Worm (Caenorhabditis elegans) whole organism, L3 larva: ENCODE measurements around the gene F10A3.17.

ENCODE experiments used
- R02D3.7 ChIP-seq: fragments of 150-350 bp; optimal IDR thresholded peaks from 2 replicates; lab custom pipeline; 2014; ENCODE audit warnings: missing biosample characterization, missing genetic modification characterization
- ZK546.5 ChIP-seq: sonication (generic microtip); optimal IDR thresholded peaks from 2 replicates; lab custom pipeline; 2017; ENCODE audit warnings: missing biosample characterization, missing genetic modification characterization
- aly-2 ChIP-seq: fragments of 150-350 bp; optimal IDR thresholded peaks from 2 replicates; lab custom pipeline; 2014; ENCODE audit warnings: missing biosample characterization, missing genetic modification characterization
- ceh-16 ChIP-seq: sonication (generic microtip); optimal IDR thresholded peaks from 2 replicates; lab custom pipeline; 2017; ENCODE audit warnings: missing biosample characterization, missing genetic modification characterization
- ceh-28 ChIP-seq: fragments of 150-350 bp; optimal IDR thresholded peaks from 2 replicates; lab custom pipeline; 2014; ENCODE audit warnings: missing biosample characterization, missing genetic modification reagents, missing genetic modification characterization
- ceh-82 ChIP-seq: fragments of 150-350 bp; optimal IDR thresholded peaks from 2 replicates; lab custom pipeline; 2014; ENCODE audit warnings: missing biosample characterization, missing genetic modification characterization
- ceh-9 ChIP-seq: sonication (generic microtip); optimal IDR thresholded peaks from 2 replicates; lab custom pipeline; 2018; ENCODE audit warnings: missing biosample characterization, missing genetic modification characterization
- daf-12 ChIP-seq: fragments of 150-350 bp; optimal IDR thresholded peaks from 2 replicates; lab custom pipeline; 2014; ENCODE audit warnings: missing biosample characterization, missing genetic modification reagents, missing genetic modification characterization
- elt-1 ChIP-seq: fragments of 150-350 bp; optimal IDR thresholded peaks from 2 replicates; lab custom pipeline; 2014; ENCODE audit warnings: missing biosample characterization, missing genetic modification characterization
- elt-3 ChIP-seq, 3 experiments: fragments of 150-350 bp in 1 of 3; sonication (generic microtip) in 2 of 3; optimal IDR thresholded peaks; 2 replicates in 2 of 3; 4 replicates in 1 of 3; lab custom pipeline; 2014 to 2017; ENCODE audit warnings: missing biosample characterization in 3 of 3, missing genetic modification characterization in 3 of 3
- fkh-10 ChIP-seq: sonication (generic microtip); optimal IDR thresholded peaks from 2 replicates; lab custom pipeline; 2017; ENCODE audit warnings: missing biosample characterization, missing genetic modification reagents, missing genetic modification characterization
- fkh-2 ChIP-seq: fragments of 150-350 bp; optimal IDR thresholded peaks from 2 replicates; lab custom pipeline; 2014; ENCODE audit warnings: missing biosample characterization, missing genetic modification reagents, missing genetic modification characterization
- fos-1 ChIP-seq: fragments of 150-350 bp; optimal IDR thresholded peaks from 2 replicates; lab custom pipeline; 2014; ENCODE audit warnings: missing biosample characterization, missing genetic modification characterization
- hmg-11 ChIP-seq: sonication (generic microtip); optimal IDR thresholded peaks from 2 replicates; lab custom pipeline; 2016; ENCODE audit warnings: missing genetic modification characterization, missing compliant biosample characterization
- jun-1 ChIP-seq: fragments of 150-350 bp; optimal IDR thresholded peaks from 2 replicates; lab custom pipeline; 2014; ENCODE audit warnings: missing biosample characterization, missing genetic modification reagents, missing genetic modification characterization
- lin-15B ChIP-seq: fragments of 150-350 bp; optimal IDR thresholded peaks from 2 replicates; lab custom pipeline; 2014; ENCODE audit warnings: missing biosample characterization, missing genetic modification characterization
- lin-39 ChIP-seq: fragments of 150-350 bp; optimal IDR thresholded peaks from 2 replicates; lab custom pipeline; 2018; ENCODE audit warnings: missing biosample characterization, missing genetic modification reagents, missing genetic modification characterization
- mdl-1 ChIP-seq: fragments of 150-350 bp; optimal IDR thresholded peaks from 2 replicates; lab custom pipeline; 2014; ENCODE audit warnings: missing biosample characterization, missing genetic modification characterization
- mml-1 ChIP-seq: fragments of 150-350 bp; sonication (generic microtip); optimal IDR thresholded peaks from 3 replicates; lab custom pipeline; 2014; ENCODE audit warnings: missing biosample characterization, missing genetic modification characterization
- nfya-1 ChIP-seq: sonication (generic microtip); optimal IDR thresholded peaks from 2 replicates; lab custom pipeline; 2017; ENCODE audit warnings: missing genetic modification characterization, mild to moderate bottlenecking, missing compliant biosample characterization, antibody characterized with exemption, moderate library complexity; ENCODE audit not compliant: insufficient read depth
- nhr-11 ChIP-seq: fragments of 150-350 bp; optimal IDR thresholded peaks from 2 replicates; lab custom pipeline; 2014; ENCODE audit warnings: missing biosample characterization, missing genetic modification characterization
- nhr-12 ChIP-seq: fragments of 150-350 bp; optimal IDR thresholded peaks from 2 replicates; lab custom pipeline; 2014; ENCODE audit warnings: missing biosample characterization, missing genetic modification characterization
- nhr-23 ChIP-seq: fragments of 150-350 bp; optimal IDR thresholded peaks from 2 replicates; lab custom pipeline; 2014; ENCODE audit warnings: missing biosample characterization, missing genetic modification reagents, missing genetic modification characterization
- nhr-28 ChIP-seq: fragments of 150-350 bp; optimal IDR thresholded peaks from 2 replicates; lab custom pipeline; 2014; ENCODE audit warnings: missing biosample characterization, missing genetic modification characterization
- nhr-43 ChIP-seq: sonication (generic microtip); optimal IDR thresholded peaks from 2 replicates; lab custom pipeline; 2016; ENCODE audit warnings: mild to moderate bottlenecking, missing genetic modification characterization, missing compliant biosample characterization; ENCODE audit not compliant: poor library complexity, severe bottlenecking
- nhr-67 ChIP-seq: fragments of 150-350 bp; optimal IDR thresholded peaks from 2 replicates; lab custom pipeline; 2014; ENCODE audit warnings: missing biosample characterization, missing genetic modification characterization
- nhr-76 ChIP-seq: fragments of 150-350 bp; sonication (generic microtip); optimal IDR thresholded peaks from 5 replicates; lab custom pipeline; 2014; ENCODE audit warnings: missing biosample characterization, missing genetic modification characterization
- nhr-77 ChIP-seq: fragments of 150-350 bp; optimal IDR thresholded peaks from 2 replicates; lab custom pipeline; 2014; ENCODE audit warnings: missing biosample characterization, missing genetic modification characterization
- pha-4 ChIP-seq: fragments of 150-350 bp; optimal IDR thresholded peaks from 2 replicates; lab custom pipeline; 2014; ENCODE audit warnings: missing biosample characterization, missing genetic modification reagents, missing genetic modification characterization
- sea-2 ChIP-seq: fragments of 150-350 bp; sonication (generic microtip); optimal IDR thresholded peaks from 4 replicates; lab custom pipeline; 2014; ENCODE audit warnings: missing biosample characterization, missing genetic modification reagents, missing genetic modification characterization
- skn-1 ChIP-seq: fragments of 150-350 bp; optimal IDR thresholded peaks from 2 replicates; lab custom pipeline; 2014; ENCODE audit warnings: missing biosample characterization, missing genetic modification characterization
- snpc-4 ChIP-seq: fragments of 150-350 bp; optimal IDR thresholded peaks from 2 replicates; lab custom pipeline; 2014; ENCODE audit warnings: missing biosample characterization, missing genetic modification characterization
- tbx-2 ChIP-seq: sonication (generic microtip); optimal IDR thresholded peaks from 2 replicates; lab custom pipeline; 2016; ENCODE audit warnings: mild to moderate bottlenecking, missing genetic modification characterization, missing compliant biosample characterization
- unc-39 ChIP-seq: sonication (generic microtip); optimal IDR thresholded peaks from 4 replicates; lab custom pipeline; 2017; ENCODE audit warnings: missing biosample characterization, missing genetic modification characterization
- unc-62 ChIP-seq: fragments of 150-350 bp; sonication (generic microtip); optimal IDR thresholded peaks from 4 replicates; lab custom pipeline; 2014; ENCODE audit warnings: missing biosample characterization, missing genetic modification reagents, missing genetic modification characterization
- zag-1 ChIP-seq: fragments of 150-350 bp; optimal IDR thresholded peaks from 2 replicates; lab custom pipeline; 2014; ENCODE audit warnings: missing biosample characterization, missing genetic modification characterization
- ztf-4 ChIP-seq: fragments of 150-350 bp; optimal IDR thresholded peaks from 2 replicates; lab custom pipeline; 2014; ENCODE audit warnings: missing biosample characterization, missing genetic modification characterization

F10A3.17 gene

DNA sequence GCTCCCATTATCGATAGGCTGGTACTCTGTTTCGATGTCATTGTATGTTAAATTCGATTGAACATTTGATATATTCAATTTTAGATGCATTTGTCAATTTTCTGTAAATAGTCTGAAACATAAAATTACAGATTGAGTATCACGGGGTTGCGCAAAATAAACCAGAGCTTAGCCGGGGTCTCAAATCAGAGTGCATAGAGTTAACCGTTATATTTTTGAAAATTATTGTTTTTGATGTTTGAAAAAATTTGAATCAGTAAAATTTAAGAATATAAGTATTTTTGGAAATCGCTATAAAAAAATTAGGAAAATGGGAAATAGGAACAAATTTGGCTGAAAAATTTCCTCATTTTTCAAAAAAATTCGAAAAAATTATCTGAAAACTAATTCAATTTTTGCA, at the start of gene F10A3.17:
F10A3.17 (minus strand) TSS at position 101 of the 400 bp plus-strand sequence.
- TF ChIP-seq mdl-1 (no peak), snpc-4 (tag; lab: Kevin White, UChicago) (no peak), nhr-77 (no peak), fos-1 (tag; lab: Kevin White, UChicago) (no peak), nhr-76 (tag; lab: Kevin White, UChicago) (no peak), unc-62 (GFP tag; lab: Kevin White, UChicago) (no peak), elt-3 (tag; optimal IDR thresholded peaks at IDR 0.05; lab: Kevin White, UChicago) (no peak), ceh-9 (no peak)

DNA sequence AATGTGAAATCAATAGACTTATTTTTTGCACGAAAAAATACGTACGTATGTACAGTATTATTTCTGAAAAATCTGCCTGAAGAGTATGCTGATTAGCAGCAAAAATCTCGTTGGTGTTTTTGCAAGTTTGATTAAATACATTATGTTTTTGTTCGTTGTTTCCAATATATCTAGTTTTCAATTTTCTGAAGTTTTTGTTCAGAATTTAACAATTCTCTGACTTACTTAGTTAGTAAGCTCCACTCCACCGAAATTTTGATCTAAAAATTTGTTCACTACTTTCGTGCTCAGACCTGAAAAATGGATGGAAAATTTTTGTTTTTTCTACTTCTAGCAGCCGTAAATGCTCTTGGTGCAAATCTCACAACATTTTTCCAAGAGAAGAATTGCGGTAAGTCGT, 45.4 kb upstream of the F10A3.17 start, which contains the start of gene irld-26:
irld-26 (plus strand) TSS at position 301 of the 400 bp plus-strand sequence.
- TF ChIP-seq aly-2 (tag; lab: Kevin White, UChicago) = no peak
- no peak for TF ChIP-seq ceh-9
- no peak for TF ChIP-seq nhr-28
- no peak for TF ChIP-seq fkh-2 (tag; lab: Kevin White, UChicago)
- TF ChIP-seq skn-1 (tag; lab: Kevin White, UChicago) = no peak
- no peak for TF ChIP-seq nhr-76 (tag; lab: Kevin White, UChicago)
- TF ChIP-seq nhr-67 = no peak
- TF ChIP-seq pha-4 (tag; lab: Kevin White, UChicago) = no peak
- no peak for TF ChIP-seq daf-12
- TF ChIP-seq fkh-10 (GFP tag; lab: Kevin White, UChicago) = no peak
- no peak for TF ChIP-seq unc-39 (tag; lab: Kevin White, UChicago)

DNA sequence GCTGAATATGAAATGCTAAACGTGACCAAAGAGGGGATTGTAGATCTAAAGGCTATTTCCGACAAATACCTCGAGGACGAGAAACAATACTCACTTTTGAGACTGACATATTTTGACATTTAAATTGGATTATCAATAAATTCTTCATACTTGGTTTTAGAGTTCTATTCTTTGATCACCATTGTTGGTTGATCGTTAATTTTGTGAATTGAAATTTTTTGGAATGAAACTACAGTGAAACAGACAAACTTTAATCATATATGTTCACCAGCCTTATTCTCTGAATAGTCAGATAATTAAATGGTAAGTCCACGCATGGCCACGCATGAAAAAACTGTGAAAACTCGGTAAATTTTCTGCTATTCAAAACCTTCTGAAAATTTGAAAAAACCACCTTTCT, 43.1 kb upstream of the F10A3.17 start, which contains the start of gene F11A5.18:
F11A5.18 (plus strand) TSS at position 301 of the 400 bp plus-strand sequence.
- no peak for TF ChIP-seq nhr-11 (tag; lab: Kevin White, UChicago)
- no peak for TF ChIP-seq nhr-12
- TF ChIP-seq lin-39 (tag; lab: Kevin White, UChicago) = no peak
- TF ChIP-seq daf-12 = no peak
- TF ChIP-seq ceh-28 (tag; lab: Kevin White, UChicago) = no peak
- no peak for TF ChIP-seq fkh-10 (GFP tag; lab: Kevin White, UChicago)
- TF ChIP-seq R02D3.7 (tag; lab: Kevin White, UChicago) = no peak
- no peak for TF ChIP-seq skn-1 (tag; lab: Kevin White, UChicago)
- no peak for TF ChIP-seq unc-39 (tag; lab: Kevin White, UChicago)
- no peak for TF ChIP-seq aly-2 (tag; lab: Kevin White, UChicago)
- TF ChIP-seq tbx-2 (tag; lab: Kevin White, UChicago) = no peak
- TF ChIP-seq ceh-9 = no peak

DNA sequence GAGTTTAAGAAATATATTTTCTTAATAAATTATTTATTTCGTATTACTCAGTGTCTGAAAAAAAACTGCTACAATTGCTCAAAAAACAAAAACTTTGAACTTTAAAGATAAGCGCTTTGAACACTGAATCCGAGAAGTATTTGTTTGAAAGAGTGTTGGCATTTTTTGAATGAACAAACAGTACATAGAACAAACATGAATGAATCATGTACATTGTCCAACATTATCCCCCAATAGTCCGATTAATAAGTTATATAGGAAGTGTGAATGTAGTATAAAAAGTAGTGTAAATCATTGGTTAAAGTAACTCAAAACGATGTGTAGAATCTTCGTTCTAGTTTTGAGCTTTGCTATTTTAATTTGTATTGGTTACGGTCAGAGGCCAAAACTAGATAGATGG, 42.2 kb upstream of the F10A3.17 start, which contains the start of gene F11A5.17:
F11A5.17 (plus strand) TSS at position 301 of the 400 bp plus-strand sequence.
- no peak for TF ChIP-seq mml-1 (tag; lab: Kevin White, UChicago)
- no peak for TF ChIP-seq ceh-16
- TF ChIP-seq nhr-11 (tag; lab: Kevin White, UChicago) = no peak
- no peak for TF ChIP-seq ZK546.5 (tag; lab: Kevin White, UChicago)
- TF ChIP-seq tbx-2 (tag; lab: Kevin White, UChicago) = no peak
- no peak for TF ChIP-seq nfya-1
- no peak for TF ChIP-seq elt-1 (tag; lab: Kevin White, UChicago)
- TF ChIP-seq ceh-82 (tag; lab: Kevin White, UChicago) = no peak

DNA sequence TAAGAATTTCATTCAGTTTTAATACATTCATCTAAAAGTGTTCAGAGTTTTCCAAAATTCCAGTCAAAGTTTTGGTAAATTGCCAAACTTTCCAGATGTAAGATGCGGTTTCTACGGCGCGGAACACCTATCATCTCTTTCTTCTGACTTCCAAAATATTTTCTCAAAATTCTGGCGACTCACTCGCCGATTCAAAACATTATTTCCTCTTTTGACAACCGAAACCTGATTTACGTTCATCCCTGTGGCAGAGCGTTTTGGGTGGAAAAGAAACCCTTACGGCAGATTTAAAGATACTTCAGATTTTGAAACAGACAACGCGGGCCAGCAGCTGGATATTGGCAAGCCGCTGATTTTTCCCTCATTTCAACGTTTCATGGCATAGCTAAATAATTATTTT, 38.5 kb upstream of the F10A3.17 start, which contains the start of gene F11A5.5:
F11A5.5 (plus strand) TSS at position 301 of the 400 bp plus-strand sequence.
- TF ChIP-seq ZK546.5 (tag; lab: Kevin White, UChicago) = no peak
- TF ChIP-seq nhr-43 = no peak
- no peak for TF ChIP-seq tbx-2 (tag; lab: Kevin White, UChicago)
- TF ChIP-seq jun-1 (tag; lab: Kevin White, UChicago) = no peak
- no peak for TF ChIP-seq sea-2

DNA sequence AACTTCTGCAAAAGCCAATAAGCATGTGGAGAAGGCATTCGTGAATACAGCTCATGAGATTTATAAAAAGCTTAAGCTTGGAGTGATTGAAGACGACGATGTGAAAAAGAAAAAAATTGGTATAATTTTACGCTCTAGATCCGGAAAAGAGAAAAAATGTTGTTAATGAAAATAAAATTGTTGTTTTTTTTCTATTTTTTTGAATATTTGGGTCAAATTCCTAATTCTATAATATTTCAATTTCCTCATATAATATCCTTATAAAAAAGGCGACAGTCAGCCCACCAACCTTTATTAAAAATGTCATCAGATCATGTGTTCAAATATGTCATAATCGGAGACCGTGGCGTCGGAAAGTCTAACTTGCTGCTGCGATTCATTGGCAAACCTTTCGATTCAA, 35.9 kb upstream of the F10A3.17 start, which contains the start of gene rabr-3:
rabr-3 (plus strand) TSS at position 301 of the 400 bp plus-strand sequence.
- TF ChIP-seq nhr-77 (no peak), skn-1 (tag; lab: Kevin White, UChicago) (no peak), nhr-12 (no peak), nfya-1 (no peak), daf-12 (no peak), fos-1 (tag; lab: Kevin White, UChicago) (no peak), nhr-76 (tag; lab: Kevin White, UChicago) (no peak), ztf-4 (no peak), snpc-4 (tag; lab: Kevin White, UChicago) (no peak), ZK546.5 (tag; lab: Kevin White, UChicago) (no peak), fkh-10 (GFP tag; lab: Kevin White, UChicago) (no peak), pha-4 (tag; lab: Kevin White, UChicago) (no peak), sea-2 (no peak), nhr-23 (tag; lab: Kevin White, UChicago) (no peak), tbx-2 (tag; lab: Kevin White, UChicago) (no peak), lin-15B (tag; lab: Kevin White, UChicago) (no peak), mdl-1 (no peak), zag-1 (tag; lab: Kevin White, UChicago) (no peak), hmg-11 (tag; lab: Kevin White, UChicago) (no peak), ceh-9 (no peak)
- TF ChIP-seq, all 47 proteins: peak for 0
